Worm (Caenorhabditis elegans): ENCODE measurements around the gene kin-16.

kin-16 gene

ce11 chrII:9411497-9411896, 24.4 kb downstream of the kin-16 start, which contains the start of gene M176.9:
M176.9 (minus strand) TSS chrII:9411597.
- TF ChIP-seq unc-62 (GFP tag; optimal IDR thresholded peaks at IDR 0.05): no peak

ce11 chrII:9407469-9407868, 28.4 kb downstream of the kin-16 start, which contains the start of gene arrd-2:
arrd-2 (plus strand) TSS chrII:9407769.
- no peak for TF ChIP-seq unc-62 (GFP tag; optimal IDR thresholded peaks at IDR 0.05)

ce11 chrII:9407020-9407419, 28.9 kb downstream of the kin-16 start, which contains the start of gene mpz-6:
mpz-6 (minus strand) TSS chrII:9407120.
- no peak for TF ChIP-seq unc-62 (GFP tag; optimal IDR thresholded peaks at IDR 0.05)

ce11 chrII:9403846-9404245, 32.1 kb downstream of the kin-16 start, which contains the start of gene Y51B9A.5:
Y51B9A.5 (plus strand) TSS chrII:9404146.
- no peak for TF ChIP-seq unc-62 (GFP tag; optimal IDR thresholded peaks at IDR 0.05)

ce11 chrII:9403087-9403486, 32.8 kb downstream of the kin-16 start, which contains the start of gene Y51B9A.6:
Y51B9A.6 (minus strand) TSS chrII:9403187.
- TF ChIP-seq unc-62 (GFP tag; optimal IDR thresholded peaks at IDR 0.05): no peak

DNA sequence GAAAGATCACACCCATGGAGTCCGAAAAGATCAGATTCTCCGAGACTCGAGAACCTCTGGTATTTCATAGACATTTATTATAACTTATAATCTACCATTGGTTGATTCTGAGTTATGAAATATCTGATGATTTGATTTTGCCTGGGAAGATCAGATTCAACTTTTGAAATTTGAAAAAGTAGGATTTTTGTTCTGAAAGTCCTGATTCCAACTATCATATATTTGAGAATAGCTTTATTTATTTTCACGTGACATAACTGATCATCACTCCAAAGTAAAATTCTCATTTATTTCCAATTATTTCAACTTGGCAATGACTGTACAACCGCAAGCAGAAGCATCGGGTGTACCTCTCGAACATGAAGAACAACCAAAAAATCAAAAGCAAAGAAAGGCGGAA, 36.2 kb downstream of the kin-16 start, which contains the start of gene Y51B9A.7:
Gene Y51B9A.7, plus strand, starts transcription at position 301 of the 400 bp plus-strand sequence.
- TF ChIP-seq unc-62 (GFP tag; optimal IDR thresholded peaks at IDR 0.05): no peak

DNA sequence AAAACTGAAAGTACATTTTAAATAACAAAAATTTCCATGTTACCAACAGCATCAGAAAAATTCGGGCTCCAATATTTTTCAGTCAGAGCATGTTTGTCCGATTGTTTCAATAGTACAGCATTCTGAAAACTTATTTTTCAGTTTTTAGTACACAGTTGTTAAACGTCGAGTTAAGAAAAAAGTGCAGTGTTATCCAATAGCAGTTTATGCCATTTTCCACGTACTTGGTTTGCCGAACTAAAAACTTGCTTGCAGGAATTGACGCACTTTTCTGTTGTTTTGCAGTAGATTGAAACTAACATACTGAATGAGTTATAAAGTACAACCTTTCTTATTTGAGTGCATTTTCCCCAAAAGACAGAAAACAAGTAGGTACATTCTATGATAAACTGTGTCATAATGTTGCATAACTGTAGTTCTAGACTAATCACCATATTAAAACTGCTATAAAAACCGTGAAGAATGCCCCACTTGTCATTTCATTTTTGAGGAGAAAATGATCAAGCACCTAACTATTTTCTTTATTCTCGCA, 37.5 kb downstream of the kin-16 start, which contains the start of the genes Y51B9A.14 and Y51B9A.8:
Gene Y51B9A.14, minus strand, starts transcription at position 101 of the 532 bp plus-strand sequence.
Gene Y51B9A.8, plus strand, starts transcription at position 482 of the 532 bp plus-strand sequence.
- no peak for TF ChIP-seq unc-62 (GFP tag; optimal IDR thresholded peaks at IDR 0.05)

- no peak for TF ChIP-seq unc-62 (GFP tag; optimal IDR thresholded peaks at IDR 0.05)
These were observed 38.4 kb downstream of the kin-16 start, which contains the start of gene Y51B9A.9 for ce11 chrII:9397496-9397895. Y51B9A.9 (minus strand) TSS chrII:9397596.

- no peak for TF ChIP-seq unc-62 (GFP tag; optimal IDR thresholded peaks at IDR 0.05)
These were observed 43.2 kb downstream of the kin-16 start, which contains the start of gene lido-17 for ce11 chrII:9392724-9393123. lido-17 (minus strand) TSS chrII:9392824.

DNA sequence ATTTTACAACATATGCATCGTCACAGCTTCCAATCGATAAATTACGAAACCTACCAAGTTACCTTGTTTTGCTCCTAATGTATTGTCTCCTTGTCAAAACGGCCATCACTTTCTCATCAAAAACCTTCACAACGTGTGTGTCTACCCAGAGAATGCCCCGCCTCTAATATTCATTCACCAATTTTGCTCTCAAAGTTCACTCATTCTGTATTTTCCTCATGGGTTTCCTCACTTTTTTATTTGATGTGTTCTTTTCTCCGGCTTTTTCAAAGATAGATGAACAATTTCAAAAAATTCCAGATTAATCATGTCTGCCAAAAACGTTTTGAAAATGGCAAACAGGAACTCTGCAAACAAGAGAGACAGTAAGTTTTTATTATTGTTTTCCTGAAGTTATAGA, 50.7 kb downstream of the kin-16 start, which contains the start of gene C06C3.7:
Gene C06C3.7, plus strand, starts transcription at position 301 of the 400 bp plus-strand sequence.
- TF ChIP-seq unc-62 (GFP tag; optimal IDR thresholded peaks at IDR 0.05): no peak

Data from whole organism, dauer.